Fruit fly (Drosophila melanogaster): Measurements from ENCODE around the gene Elp3.

DNA sequence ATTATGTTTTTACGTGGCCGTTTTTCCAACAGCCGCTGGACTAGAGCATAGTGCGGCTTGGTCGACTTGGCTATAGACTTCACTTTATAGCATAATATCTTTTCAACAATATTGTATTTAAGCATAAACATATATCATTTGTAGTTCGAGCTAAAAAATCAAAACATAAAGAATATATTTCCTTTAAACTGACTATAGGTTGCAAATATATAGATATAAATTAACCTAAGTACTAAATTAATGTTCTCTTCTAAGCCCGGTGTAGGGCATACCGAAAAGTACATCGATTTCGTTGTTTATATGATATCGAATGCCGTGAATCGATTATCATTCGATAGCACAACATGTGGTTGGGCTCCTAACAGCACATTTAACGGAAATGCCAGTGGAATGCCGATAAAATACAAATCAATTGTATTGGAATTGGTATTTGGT is 4.1 kb downstream of the Elp3 start, which contains the start of gene MFS18:
- TF ChIP-seq toe (GFP tag; optimal IDR thresholded peaks at IDR 0.05) (no peak), kay (GFP tag; ENCODE audit: borderline replicate concordance) (no peak), Clk (GFP tag; optimal IDR thresholded peaks at IDR 0.05) (peak; percentile 58), CG7045 (GFP tag; optimal IDR thresholded peaks at IDR 0.05) (peak; percentile 81), CG1620 (GFP tag; optimal IDR thresholded peaks at IDR 0.05) (peak; percentile 58), pad (GFP tag; optimal IDR thresholded peaks at IDR 0.05) (peak; percentile 76), CG5204 (GFP tag; optimal IDR thresholded peaks at IDR 0.05) (no peak), CG7101 (tag; optimal IDR thresholded peaks at IDR 0.05) (peak; percentile 94), CG11617 (GFP tag; optimal IDR thresholded peaks at IDR 0.05) (peak; percentile 90)
